In the genomic region with DNA sequence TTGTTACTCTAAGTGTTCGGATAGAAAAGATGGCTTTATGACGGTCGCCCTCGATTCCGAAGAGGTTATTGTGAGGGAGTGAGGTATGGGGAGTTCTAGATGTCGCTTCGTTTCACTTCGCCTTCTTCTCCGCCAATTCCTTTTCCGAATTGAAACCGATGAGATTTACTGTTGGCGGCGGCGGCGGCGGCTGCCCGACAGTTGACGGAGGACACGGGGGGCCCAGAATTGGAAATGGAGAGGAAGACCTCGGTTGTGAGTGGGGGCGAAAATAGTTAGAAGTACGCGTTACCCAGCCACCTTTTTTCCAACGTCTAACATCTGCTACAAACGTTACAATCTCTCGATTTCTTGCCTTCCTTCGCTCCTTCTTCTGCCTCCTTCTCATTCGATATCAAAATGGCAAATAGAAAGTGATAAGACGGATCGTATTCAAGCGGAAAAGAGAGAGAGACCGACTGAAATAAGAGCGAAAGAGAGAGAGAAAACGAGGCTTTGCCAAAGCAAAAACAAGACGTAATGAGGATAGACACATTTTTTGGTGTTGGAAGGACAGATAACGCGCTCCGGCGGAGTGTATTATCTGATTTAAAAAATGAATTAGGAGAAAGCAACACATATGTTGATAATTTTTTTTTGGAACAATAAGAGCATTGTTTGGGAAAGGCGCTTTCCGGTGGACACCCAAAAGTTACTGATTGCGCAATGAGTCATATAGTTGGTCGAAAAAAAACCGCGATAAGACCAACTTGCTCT, we compare ENCODE assay signal across 8 worm cellular contexts.
TF ChIP-seq lines count a peak whose summit lies in the region.

No protein-coding gene starts in this region.

TF ChIP-seq in whole organism, L1 larva, 84 proteins besides CTCF, POLR2A, EP300 and RAD21 (continues in another document):
- TF ChIP-seq rnt-1 (tag; optimal IDR thresholded peaks at IDR 0.05; lab: Kevin White, UChicago) (no peak), snu-23 (GFP tag; optimal IDR thresholded peaks at IDR 0.05; lab: Kevin White, UChicago) (peak; percentile 7), elt-3 (tag; optimal IDR thresholded peaks at IDR 0.05; lab: Kevin White, UChicago) (peak in 3 of 6 experiments; percentile 21 to 39 (median 23)), snpc-4 (tag; optimal IDR thresholded peaks at IDR 0.05; lab: Kevin White, UChicago) (no peak), elt-2 (tag; optimal IDR thresholded peaks at IDR 0.05; lab: Kevin White, UChicago) (peak; percentile 61), blmp-1 (tag; optimal IDR thresholded peaks at IDR 0.05; lab: Kevin White, UChicago) (peak; percentile 83), pag-3 (tag; optimal IDR thresholded peaks at IDR 0.05; lab: Kevin White, UChicago; ENCODE audit: borderline replicate concordance, insufficient read depth) (peak; percentile 60), efl-1 (optimal IDR thresholded peaks at IDR 0.05; lab: Kevin White, UChicago) (no peak), efl-1 (GFP tag; optimal IDR thresholded peaks at IDR 0.05 in 1 of 2; lab: Kevin White, UChicago) (peak in 1 of 2 experiments; percentile 69)

TF ChIP-seq in whole organism, L2 larva, 48 proteins besides CTCF, POLR2A, EP300 and RAD21:
- TF ChIP-seq crh-2 (tag; optimal IDR thresholded peaks at IDR 0.05; lab: Kevin White, UChicago) (peak; percentile 14), blmp-1 (tag; optimal IDR thresholded peaks at IDR 0.05; lab: Kevin White, UChicago; ENCODE audit: insufficient read depth) (peak; percentile 6), zag-1 (tag; optimal IDR thresholded peaks at IDR 0.05; lab: Kevin White, UChicago) (no peak), snpc-4 (tag; optimal IDR thresholded peaks at IDR 0.05; lab: Kevin White, UChicago) (no peak)

TF ChIP-seq in whole organism, L3 larva, 47 proteins besides CTCF, POLR2A, EP300 and RAD21:
- TF ChIP-seq elt-2 (tag; optimal IDR thresholded peaks at IDR 0.05; lab: Kevin White, UChicago): peak; percentile 74
- peak; percentile 4 for TF ChIP-seq pqm-1 (tag; optimal IDR thresholded peaks at IDR 0.05; lab: Kevin White, UChicago)
- no peak for TF ChIP-seq tbx-2 (tag; optimal IDR thresholded peaks at IDR 0.05; lab: Kevin White, UChicago)
- peak; percentile 35 for TF ChIP-seq nhr-25 (tag; optimal IDR thresholded peaks at IDR 0.05; lab: Kevin White, UChicago)
- no peak for TF ChIP-seq skn-1 (tag; optimal IDR thresholded peaks at IDR 0.05; lab: Kevin White, UChicago)
- peak; percentile 18 for TF ChIP-seq pha-4 (tag; optimal IDR thresholded peaks at IDR 0.05; lab: Kevin White, UChicago)
- no peak for TF ChIP-seq nhr-43 (tag; optimal IDR thresholded peaks at IDR 0.05; lab: Kevin White, UChicago; ENCODE audit: poor library complexity, severe bottlenecking)
- TF ChIP-seq elt-3 (tag; optimal IDR thresholded peaks at IDR 0.05; lab: Kevin White, UChicago): peak in 1 of 3 experiments; percentile 41

TF ChIP-seq in whole organism, L4 larva, 104 proteins besides CTCF, POLR2A, EP300 and RAD21:
- TF ChIP-seq set-16 (GFP tag; IDR thresholded peaks at IDR 0.05; lab: Robert Waterston, UW): peak; percentile 58
- TF ChIP-seq nhr-28 (tag; optimal IDR thresholded peaks at IDR 0.05; lab: Kevin White, UChicago): peak; percentile 54
- TF ChIP-seq ceh-28 (tag; optimal IDR thresholded peaks at IDR 0.05; lab: Kevin White, UChicago): no peak
- no peak for TF ChIP-seq egl-43 (GFP tag; IDR thresholded peaks at IDR 0.05; lab: Robert Waterston, UW)
- no peak for TF ChIP-seq daf-16 (GFP tag; optimal IDR thresholded peaks at IDR 0.05; lab: Kevin White, UChicago)
- TF ChIP-seq daf-16 (tag; optimal IDR thresholded peaks at IDR 0.05; lab: Kevin White, UChicago): peak; percentile 14
- TF ChIP-seq dve-1 (tag; optimal IDR thresholded peaks at IDR 0.05; lab: Kevin White, UChicago; ENCODE audit: insufficient read depth): peak; percentile 19
- TF ChIP-seq mxl-3 (GFP tag; optimal IDR thresholded peaks at IDR 0.05; lab: Kevin White, UChicago): peak; percentile 53
- TF ChIP-seq php-3 (GFP tag; IDR thresholded peaks at IDR 0.05; lab: Robert Waterston, UW): peak; percentile 36; the same call in 1 of the 2 replicates
- TF ChIP-seq pqm-1 (tag; optimal IDR thresholded peaks at IDR 0.05; lab: Kevin White, UChicago): peak; percentile 51
- TF ChIP-seq ztf-11 (tag; optimal IDR thresholded peaks at IDR 0.05; lab: Kevin White, UChicago): no peak
- TF ChIP-seq hlh-11 (tag; optimal IDR thresholded peaks at IDR 0.05; lab: Kevin White, UChicago): peak; percentile 37
TF ChIP-seq in whole organism, L4 larva: peak in this region for 8.

TF ChIP-seq in whole organism, late embryonic, 69 proteins besides CTCF, POLR2A, EP300 and RAD21:
- no peak for TF ChIP-seq unc-3 (GFP tag; conservative IDR thresholded peaks at IDR 0.05; lab: Robert Waterston, UW)
- no peak for TF ChIP-seq unc-3 (tag; optimal IDR thresholded peaks at IDR 0.05; lab: Kevin White, UChicago)
- peak; percentile 82 for TF ChIP-seq elt-2 (tag; optimal IDR thresholded peaks at IDR 0.05; lab: Kevin White, UChicago)
TF ChIP-seq in whole organism, late embryonic: peak in this region for 1.

TF ChIP-seq in whole organism, midembryonic, 9 proteins besides CTCF, POLR2A, EP300 and RAD21:
- TF ChIP-seq ztf-29 (GFP tag; IDR thresholded peaks at IDR 0.05; lab: Robert Waterston, UW) (no peak), ztf-23 (GFP tag; IDR thresholded peaks at IDR 0.05; lab: Robert Waterston, UW) (0 out of 2 replicates have a peak, but pooled peaks have one; percentile 13)

TF ChIP-seq in whole organism, mixed stage, embryonic, 35 proteins besides CTCF, POLR2A, EP300 and RAD21:
- TF ChIP-seq tbx-8 (GFP tag; optimal IDR thresholded peaks at IDR 0.05; lab: Kevin White, UChicago) (no peak), zip-8 (tag; optimal IDR thresholded peaks at IDR 0.05; lab: Kevin White, UChicago) (peak; percentile 61)

TF ChIP-seq in whole organism, young adult, 124 proteins besides CTCF, POLR2A, EP300 and RAD21:
- TF ChIP-seq egrh-3 (GFP tag; IDR thresholded peaks at IDR 0.05; lab: Robert Waterston, UW) (no peak), C06A6.2 (GFP tag; conservative IDR thresholded peaks at IDR 0.05; lab: Robert Waterston, UW) (no peak), mxl-1 (tag; optimal IDR thresholded peaks at IDR 0.05; lab: Kevin White, UChicago) (no peak), rcor-1 (GFP tag; IDR thresholded peaks at IDR 0.05; lab: Robert Waterston, UW) (no peak), F55B11.4 (tag; optimal IDR thresholded peaks at IDR 0.05; lab: Kevin White, UChicago; ENCODE audit: borderline replicate concordance, insufficient read depth) (no peak), somi-1 (GFP tag; optimal IDR thresholded peaks at IDR 0.05; lab: Kevin White, UChicago) (no peak), nfya-1 (tag; optimal IDR thresholded peaks at IDR 0.05; lab: Kevin White, UChicago; ENCODE audit: borderline replicate concordance, insufficient read depth) (no peak), unc-130 (GFP tag; optimal IDR thresholded peaks at IDR 0.05; lab: Kevin White, UChicago) (no peak), nhr-80 (tag; optimal IDR thresholded peaks at IDR 0.05; lab: Kevin White, UChicago) (peak; percentile 42), tbp1 (GFP tag; optimal IDR thresholded peaks at IDR 0.05; lab: Kevin White, UChicago) (no peak), dox-1 (GFP tag; IDR thresholded peaks at IDR 0.05; lab: Robert Waterston, UW) (0 out of 2 replicates have a peak, but pooled peaks have one; percentile 26), nhr-120 (GFP tag; IDR thresholded peaks at IDR 0.05; lab: Robert Waterston, UW) (no peak), zfh-2 (GFP tag; conservative IDR thresholded peaks at IDR 0.05; lab: Robert Waterston, UW) (peak; percentile 84), mel-28 (tag; optimal IDR thresholded peaks at IDR 0.05; lab: Kevin White, UChicago; ENCODE audit: borderline replicate concordance) (no peak), ceh-40 (GFP tag; IDR thresholded peaks at IDR 0.05; lab: Robert Waterston, UW) (no peak), die-1 (tag; optimal IDR thresholded peaks at IDR 0.05; lab: Kevin White, UChicago) (no peak), attf-5 (GFP tag; optimal IDR thresholded peaks at IDR 0.05; lab: Kevin White, UChicago) (no peak), madf-10 (tag; optimal IDR thresholded peaks at IDR 0.05; lab: Kevin White, UChicago) (no peak), snpc-3.4 (tag; optimal IDR thresholded peaks at IDR 0.05; lab: Kevin White, UChicago) (no peak), attf-6 (GFP tag; IDR thresholded peaks at IDR 0.05; lab: Robert Waterston, UW) (no peak)
TF ChIP-seq in whole organism, young adult: peak in this region for 3.
